Fruit fly (Drosophila melanogaster): ENCODE data around the gene CG5079.

- no peak for TF ChIP-seq pan (optimal IDR thresholded peaks at IDR 0.05)
- no peak for TF ChIP-seq CG8478 (optimal IDR thresholded peaks at IDR 0.05)
- no peak for TF ChIP-seq psq (optimal IDR thresholded peaks at IDR 0.05)
- TF ChIP-seq usp (GFP tag; optimal IDR thresholded peaks at IDR 0.05) = no peak
Measured at dm6 chr3R:25589168-25589567, 24.3 kb upstream of the CG5079 start.
